Worm (Caenorhabditis elegans) whole organism, mixed stage, embryonic: ENCODE data around the gene sna-3.

Experiments used
- elt-1 ChIP-seq: sonication (generic microtip); optimal IDR thresholded peaks from 2 replicates; lab custom pipeline; 2017; ENCODE audit warnings: missing genetic modification characterization, mild to moderate bottlenecking, missing compliant biosample characterization, antibody characterized with exemption, moderate library complexity, borderline replicate concordance; ENCODE audit not compliant: insufficient read depth
- elt-3 ChIP-seq: fragments of 150-350 bp; optimal IDR thresholded peaks from 2 replicates; lab custom pipeline; 2014; ENCODE audit warnings: missing biosample characterization, missing genetic modification characterization
- lin-13 ChIP-seq: fragments of 150-350 bp; optimal IDR thresholded peaks from 2 replicates; lab custom pipeline; 2014; ENCODE audit warnings: missing biosample characterization, missing genetic modification characterization
- mep-1 ChIP-seq: fragments of 150-350 bp; optimal IDR thresholded peaks from 2 replicates; lab custom pipeline; 2017; ENCODE audit warnings: missing biosample characterization, missing genetic modification reagents, missing genetic modification characterization, inconsistent platforms
- nhr-28 ChIP-seq: fragments of 150-350 bp; optimal IDR thresholded peaks from 2 replicates; lab custom pipeline; 2014; ENCODE audit warnings: missing biosample characterization, missing genetic modification characterization
- snpc-4 ChIP-seq: fragments of 150-350 bp; optimal IDR thresholded peaks from 2 replicates; lab custom pipeline; 2014; ENCODE audit warnings: missing biosample characterization, missing genetic modification characterization
- sptf-1 ChIP-seq: sonication (generic microtip); optimal IDR thresholded peaks from 2 replicates; lab custom pipeline; 2017; ENCODE audit warnings: mild to moderate bottlenecking, missing genetic modification characterization, moderate library complexity, missing compliant biosample characterization
- tbx-8 ChIP-seq: fragments of 200-800 bp; sonication (Bioruptor generic); optimal IDR thresholded peaks from 2 replicates; lab custom pipeline; 2018; ENCODE audit warnings: mild to moderate bottlenecking, missing genetic modification characterization, moderate library complexity, missing compliant biosample characterization
- unc-39 ChIP-seq: fragments of 150-350 bp; optimal IDR thresholded peaks from 2 replicates; lab custom pipeline; 2014; ENCODE audit warnings: missing biosample characterization, missing genetic modification characterization
- zip-8 ChIP-seq: fragments of 150-350 bp; optimal IDR thresholded peaks from 2 replicates; lab custom pipeline; 2014; ENCODE audit warnings: missing biosample characterization, missing genetic modification characterization
- ztf-11 ChIP-seq: fragments of 150-350 bp; optimal IDR thresholded peaks from 2 replicates; lab custom pipeline; 2014; ENCODE audit warnings: missing biosample characterization, missing genetic modification characterization

ce11 chrIII:6194480-6194879 is 11.5 kb downstream of the sna-3 start, which contains the start of gene ugt-66:
- TF ChIP-seq snpc-4 (tag; lab: Kevin White, UChicago) (no peak), elt-3 (no peak), tbx-8 (no peak), mep-1 (tag; lab: Kevin White, UChicago) (no peak), ztf-11 (tag; lab: Kevin White, UChicago) (no peak), nhr-28 (tag; lab: Kevin White, UChicago) (no peak), lin-13 (tag; lab: Kevin White, UChicago) (no peak), elt-1 (tag; lab: Kevin White, UChicago) (no peak), zip-8 (tag; lab: Kevin White, UChicago) (no peak), unc-39 (tag; lab: Kevin White, UChicago) (no peak), sptf-1 (tag; lab: Kevin White, UChicago) (no peak)
